Worm (Caenorhabditis elegans): Measurements from ENCODE around the gene F11C1.4.

F11C1.4 gene

ce11 chrX:12958897-12959296 lies 18.0 kb upstream of the F11C1.4 start:
- TF ChIP-seq pros-1 (tag; optimal IDR thresholded peaks at IDR 0.05), result no peak
- no peak for TF ChIP-seq ttx-3 (tag; optimal IDR thresholded peaks at IDR 0.05)
- no peak for TF ChIP-seq ceh-6 (GFP tag; optimal IDR thresholded peaks at IDR 0.05)
- TF ChIP-seq ets-4 (tag; optimal IDR thresholded peaks at IDR 0.05), result no peak

ce11 chrX:12965163-12965562 lies 11.7 kb upstream of the F11C1.4 start, which contains the start of gene frpr-2:
TSS of gene frpr-2 (plus strand) at chrX:12965463.
- TF ChIP-seq sox-2 (GFP tag; IDR thresholded peaks at IDR 0.05) (no peak), nhr-11 (tag; optimal IDR thresholded peaks at IDR 0.05) (no peak), ama-1 (optimal IDR thresholded peaks at IDR 0.05) (no peak), ceh-18 (tag; optimal IDR thresholded peaks at IDR 0.05) (no peak), che-1 (tag; optimal IDR thresholded peaks at IDR 0.05) (no peak), pha-4 (tag; optimal IDR thresholded peaks at IDR 0.05) (no peak), npax-4 (tag; optimal IDR thresholded peaks at IDR 0.05) (no peak), fkh-10 (GFP tag; optimal IDR thresholded peaks at IDR 0.05) (no peak), elt-4 (tag; optimal IDR thresholded peaks at IDR 0.05) (no peak), hlh-6 (tag; optimal IDR thresholded peaks at IDR 0.05) (no peak)

- TF ChIP-seq fax-1 (tag; optimal IDR thresholded peaks at IDR 0.05), result no peak
- peak; percentile 45 for TF ChIP-seq dve-1 (tag; optimal IDR thresholded peaks at IDR 0.05)
- no peak for TF ChIP-seq ets-4 (tag; optimal IDR thresholded peaks at IDR 0.05)
- no peak for TF ChIP-seq hlh-8 (tag; optimal IDR thresholded peaks at IDR 0.05)
- TF ChIP-seq ceh-18 (tag; optimal IDR thresholded peaks at IDR 0.05), result peak; percentile 55
- peak; percentile 3 for TF ChIP-seq rnt-1 (tag; optimal IDR thresholded peaks at IDR 0.05)
- TF ChIP-seq K09A11.1 (tag; optimal IDR thresholded peaks at IDR 0.05; ENCODE audit: insufficient read depth), result peak; percentile 13
- TF ChIP-seq tbx-2 (tag; optimal IDR thresholded peaks at IDR 0.05), result peak; percentile 55
- peak; percentile 16 for TF ChIP-seq ceh-34 (tag; optimal IDR thresholded peaks at IDR 0.05)
- peak; percentile 69 for TF ChIP-seq sdc-2 (tag; optimal IDR thresholded peaks at IDR 0.05)
- no peak for TF ChIP-seq eyg-1 (tag; optimal IDR thresholded peaks at IDR 0.05)
- TF ChIP-seq pros-1 (tag; optimal IDR thresholded peaks at IDR 0.05), result peak; percentile 33
- TF ChIP-seq ceh-22 (tag; optimal IDR thresholded peaks at IDR 0.05), result no peak
- no peak for TF ChIP-seq pat-9 (tag; optimal IDR thresholded peaks at IDR 0.05)
- no peak for TF ChIP-seq che-1 (tag; optimal IDR thresholded peaks at IDR 0.05)
- TF ChIP-seq syd-9 (tag; optimal IDR thresholded peaks at IDR 0.05), result no peak
- TF ChIP-seq nfya-1 (tag; optimal IDR thresholded peaks at IDR 0.05), result peak; percentile 64
- TF ChIP-seq pha-4 (tag; optimal IDR thresholded peaks at IDR 0.05), result no peak
- TF ChIP-seq ceh-31 (tag; optimal IDR thresholded peaks at IDR 0.05), result peak; percentile 63
- peak; percentile 52 for TF ChIP-seq unc-55 (GFP tag; optimal IDR thresholded peaks at IDR 0.05)
Observed at ce11 chrX:12975595-12976089, 1.2 kb upstream of the F11C1.4 start, which contains the start of gene ppk-3. TSS of gene ppk-3 (minus strand) at chrX:12975645.

ce11 chrX:12977451-12977850 lies 577 bp downstream of the F11C1.4 start, which contains the start of gene F11C1.9:
TSS of gene F11C1.9 (minus strand) at chrX:12977551.
- TF ChIP-seq K02D7.2 (tag; optimal IDR thresholded peaks at IDR 0.05) (no peak), hlh-6 (tag; optimal IDR thresholded peaks at IDR 0.05) (no peak), ama-1 (optimal IDR thresholded peaks at IDR 0.05) (no peak), ceh-19 (GFP tag; optimal IDR thresholded peaks at IDR 0.05) (no peak), K09A11.1 (tag; optimal IDR thresholded peaks at IDR 0.05; ENCODE audit: insufficient read depth) (no peak), C38D4.7 (GFP tag; optimal IDR thresholded peaks at IDR 0.05) (no peak), fkh-10 (GFP tag; optimal IDR thresholded peaks at IDR 0.05) (no peak)

ce11 chrX:12978569-12978968 lies 1.7 kb downstream of the F11C1.4 start:
- TF ChIP-seq K09A11.1 (tag; optimal IDR thresholded peaks at IDR 0.05; ENCODE audit: insufficient read depth) (no peak), fax-1 (tag; optimal IDR thresholded peaks at IDR 0.05) (no peak)

- no peak for TF ChIP-seq madf-2 (tag; optimal IDR thresholded peaks at IDR 0.05)
- no peak for TF ChIP-seq sox-4 (tag; optimal IDR thresholded peaks at IDR 0.05)
- peak; percentile 32 for TF ChIP-seq elt-2 (tag; optimal IDR thresholded peaks at IDR 0.05)
Observed at ce11 chrX:12979747-12980146, 2.9 kb downstream of the F11C1.4 start.
